Worm (Caenorhabditis elegans): ENCODE results near the gene K08D10.14.

DNA sequence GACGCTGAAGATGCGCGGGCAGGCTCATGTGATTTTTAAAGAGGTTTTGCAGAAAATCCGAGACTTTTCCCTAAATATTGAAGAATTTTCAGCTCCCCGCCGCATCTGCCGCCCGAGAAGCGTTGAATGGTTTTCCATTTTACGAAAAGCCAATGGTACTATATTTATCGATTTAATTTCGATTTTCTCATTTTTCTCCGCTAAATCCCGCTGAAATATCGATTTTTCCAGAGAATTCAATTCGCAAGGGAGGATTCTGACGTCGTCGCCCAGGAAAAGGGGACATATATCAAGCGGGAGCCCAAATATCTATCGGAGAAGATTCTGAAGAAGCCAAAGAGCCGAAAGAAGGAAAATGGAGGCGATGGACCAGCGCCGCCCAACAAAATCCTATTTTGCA is 17.5 kb downstream of the K08D10.14 start:
- TF ChIP-seq lsy-2 (tag; optimal IDR thresholded peaks at IDR 0.05) (no peak), nhr-77 (tag; optimal IDR thresholded peaks at IDR 0.05) (no peak)

All from whole organism, L1 larva.